Worm (Caenorhabditis elegans) whole organism, L3 larva: Measurements from ENCODE around the gene srh-73.

Source experiments
- ama-1 ChIP-seq: fragments of 150-350 bp; optimal IDR thresholded peaks from 2 replicates; lab custom pipeline; 2018
- egl-5 ChIP-seq: fragments of 150-350 bp; optimal IDR thresholded peaks from 2 replicates; lab custom pipeline; 2017; ENCODE audit warnings: missing biosample characterization, missing genetic modification reagents, missing genetic modification characterization, inconsistent platforms
- elt-1 ChIP-seq: fragments of 150-350 bp; optimal IDR thresholded peaks from 2 replicates; lab custom pipeline; 2014; ENCODE audit warnings: missing biosample characterization, missing genetic modification characterization
- mml-1 ChIP-seq: fragments of 150-350 bp; sonication (generic microtip); optimal IDR thresholded peaks from 3 replicates; lab custom pipeline; 2014; ENCODE audit warnings: missing biosample characterization, missing genetic modification characterization
- nhr-11 ChIP-seq: fragments of 150-350 bp; optimal IDR thresholded peaks from 2 replicates; lab custom pipeline; 2014; ENCODE audit warnings: missing biosample characterization, missing genetic modification characterization
- pha-4 ChIP-seq: fragments of 150-350 bp; optimal IDR thresholded peaks from 2 replicates; lab custom pipeline; 2014; ENCODE audit warnings: missing biosample characterization, missing genetic modification reagents, missing genetic modification characterization
- skn-1 ChIP-seq: fragments of 150-350 bp; optimal IDR thresholded peaks from 2 replicates; lab custom pipeline; 2014; ENCODE audit warnings: missing biosample characterization, missing genetic modification characterization
- snpc-4 ChIP-seq: fragments of 150-350 bp; optimal IDR thresholded peaks from 2 replicates; lab custom pipeline; 2014; ENCODE audit warnings: missing biosample characterization, missing genetic modification characterization
- unc-62 ChIP-seq: fragments of 150-350 bp; sonication (generic microtip); optimal IDR thresholded peaks from 4 replicates; lab custom pipeline; 2014; ENCODE audit warnings: missing biosample characterization, missing genetic modification reagents, missing genetic modification characterization
- zag-1 ChIP-seq: fragments of 150-350 bp; optimal IDR thresholded peaks from 2 replicates; lab custom pipeline; 2014; ENCODE audit warnings: missing biosample characterization, missing genetic modification characterization
- ztf-11 ChIP-seq: fragments of 150-350 bp; optimal IDR thresholded peaks from 2 replicates; lab custom pipeline; 2014; ENCODE audit warnings: missing biosample characterization, missing genetic modification characterization

DNA sequence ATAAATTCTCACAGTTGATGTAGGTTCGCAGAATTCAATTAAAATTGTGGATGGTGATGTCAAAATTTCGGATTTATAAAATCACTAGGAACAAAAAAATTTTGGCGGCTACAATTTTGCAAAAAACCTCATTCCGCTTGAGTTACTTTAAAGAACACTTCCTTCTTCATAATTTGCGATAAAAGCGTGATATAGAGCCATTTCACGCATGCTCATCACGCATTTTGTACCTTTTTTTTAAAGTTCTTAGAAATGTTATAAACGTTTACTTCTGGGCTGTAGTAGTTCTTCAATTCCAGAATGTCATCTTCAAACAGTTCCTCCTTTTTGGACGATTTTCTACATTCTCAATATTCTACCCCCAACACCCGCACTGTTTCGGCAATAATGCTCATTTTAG is 16.0 kb downstream of the srh-73 start, which contains the start of gene srx-119:
- TF ChIP-seq snpc-4 (tag; lab: Kevin White, UChicago), result no peak
- TF ChIP-seq ama-1 (lab: Kevin White, UChicago), result no peak
- no peak for TF ChIP-seq egl-5 (tag; lab: Kevin White, UChicago)
- TF ChIP-seq nhr-11 (tag; lab: Kevin White, UChicago), result no peak
- no peak for TF ChIP-seq elt-1 (tag; lab: Kevin White, UChicago)
- no peak for TF ChIP-seq ztf-11 (tag; lab: Kevin White, UChicago)
- TF ChIP-seq unc-62 (GFP tag; lab: Kevin White, UChicago), result no peak
- no peak for TF ChIP-seq skn-1 (tag; lab: Kevin White, UChicago)
- TF ChIP-seq zag-1 (tag; lab: Kevin White, UChicago), result no peak
- TF ChIP-seq pha-4 (tag; lab: Kevin White, UChicago), result no peak
- TF ChIP-seq mml-1 (tag; lab: Kevin White, UChicago), result no peak
